Fruit fly (Drosophila melanogaster): ENCODE data around the gene BigH1.

dm6 chr3R:14680112-14680665 is 16.9 kb downstream of the BigH1 start:
- no peak for TF ChIP-seq CTCF (optimal IDR thresholded peaks at IDR 0.05)
- no peak for TF ChIP-seq CG8478 (optimal IDR thresholded peaks at IDR 0.05)

Measured in S2 (cell line).